Worm (Caenorhabditis elegans) whole organism, late embryonic: ENCODE measurements around the gene nlp-32.

Experiments
- C08G9.2 ChIP-seq: sonication (generic microtip); optimal IDR thresholded peaks from 2 replicates; lab custom pipeline; 2016; ENCODE audit warnings: mild to moderate bottlenecking, missing genetic modification characterization, moderate library complexity, missing compliant biosample characterization
- C38D4.7 ChIP-seq: fragments of 200-800 bp; sonication (Bioruptor generic); optimal IDR thresholded peaks from 2 replicates; lab custom pipeline; 2018; ENCODE audit warnings: mild to moderate bottlenecking, missing genetic modification characterization, moderate library complexity, missing compliant biosample characterization
- K02D7.2 ChIP-seq: sonication (generic microtip); optimal IDR thresholded peaks from 2 replicates; lab custom pipeline; 2017; ENCODE audit warnings: mild to moderate bottlenecking, missing genetic modification characterization, missing compliant biosample characterization
- T23F11.4 ChIP-seq: fragments of 200-800 bp; sonication (Bioruptor generic); optimal IDR thresholded peaks from 2 replicates; lab custom pipeline; 2018; ENCODE audit warnings: mild to moderate bottlenecking, missing genetic modification characterization, missing compliant biosample characterization
- Y22D7AL.16 ChIP-seq: sonication (generic microtip); optimal IDR thresholded peaks from 2 replicates; lab custom pipeline; 2016; ENCODE audit warnings: missing genetic modification characterization, missing compliant biosample characterization
- ahr-1 ChIP-seq: sonication (generic microtip); optimal IDR thresholded peaks from 2 replicates; lab custom pipeline; 2016; ENCODE audit warnings: missing genetic modification characterization, missing compliant biosample characterization
- ama-1 ChIP-seq: fragments of 150-350 bp; optimal IDR thresholded peaks from 2 replicates; lab custom pipeline; 2014
- ceh-18 ChIP-seq: sonication (generic microtip); optimal IDR thresholded peaks from 2 replicates; lab custom pipeline; 2016; ENCODE audit warnings: missing genetic modification characterization, missing compliant biosample characterization
- ceh-24 ChIP-seq: sonication (generic microtip); optimal IDR thresholded peaks from 2 replicates; lab custom pipeline; 2016; ENCODE audit warnings: mild to moderate bottlenecking, missing genetic modification characterization, missing compliant biosample characterization
- ceh-30 ChIP-seq: fragments of 150-350 bp; optimal IDR thresholded peaks from 2 replicates; lab custom pipeline; 2014; ENCODE audit warnings: missing biosample characterization, missing genetic modification characterization
- ceh-34 ChIP-seq: sonication (generic microtip); optimal IDR thresholded peaks from 2 replicates; lab custom pipeline; 2016; ENCODE audit warnings: mild to moderate bottlenecking, missing genetic modification characterization, missing compliant biosample characterization
- dmd-4 ChIP-seq: sonication (generic microtip); optimal IDR thresholded peaks from 2 replicates; lab custom pipeline; 2016; ENCODE audit warnings: borderline replicate concordance, missing genetic modification characterization, missing compliant biosample characterization
- elt-4 ChIP-seq: sonication (generic microtip); optimal IDR thresholded peaks from 2 replicates; lab custom pipeline; 2016; ENCODE audit warnings: missing genetic modification characterization, missing compliant biosample characterization
- ets-4 ChIP-seq: sonication (generic microtip); optimal IDR thresholded peaks from 2 replicates; lab custom pipeline; 2016; ENCODE audit warnings: missing genetic modification characterization, missing compliant biosample characterization
- fax-1 ChIP-seq: sonication (generic microtip); optimal IDR thresholded peaks from 2 replicates; lab custom pipeline; 2016; ENCODE audit warnings: missing genotype, missing genetic modification characterization, missing compliant biosample characterization
- fkh-6 ChIP-seq: sonication (generic microtip); optimal IDR thresholded peaks from 2 replicates; lab custom pipeline; 2016; ENCODE audit warnings: missing genetic modification characterization, missing compliant biosample characterization
- gmeb-2 ChIP-seq: sonication (generic microtip); optimal IDR thresholded peaks from 2 replicates; lab custom pipeline; 2016; ENCODE audit warnings: missing genetic modification characterization, inconsistent platforms, missing compliant biosample characterization
- hlh-13 ChIP-seq: fragments of 200-800 bp; sonication (Bioruptor generic); optimal IDR thresholded peaks from 2 replicates; lab custom pipeline; 2018; ENCODE audit warnings: mild to moderate bottlenecking, missing genetic modification characterization, missing compliant biosample characterization
- hlh-6 ChIP-seq: sonication (generic microtip); optimal IDR thresholded peaks from 2 replicates; lab custom pipeline; 2016; ENCODE audit warnings: missing genotype, missing genetic modification characterization, missing compliant biosample characterization
- lim-6 ChIP-seq: sonication (generic microtip); optimal IDR thresholded peaks from 2 replicates; lab custom pipeline; 2016; ENCODE audit warnings: missing genetic modification characterization, missing compliant biosample characterization
- lin-11 ChIP-seq: fragments of 200-800 bp; sonication (Bioruptor generic); optimal IDR thresholded peaks from 2 replicates; lab custom pipeline; 2018; ENCODE audit warnings: mild to moderate bottlenecking, missing genetic modification characterization, missing compliant biosample characterization
- madf-2 ChIP-seq: sonication (generic microtip); optimal IDR thresholded peaks from 2 replicates; lab custom pipeline; 2017; ENCODE audit warnings: missing genetic modification characterization, missing compliant biosample characterization
- npax-4 ChIP-seq: sonication (generic microtip); optimal IDR thresholded peaks from 2 replicates; lab custom pipeline; 2016; ENCODE audit warnings: missing genetic modification characterization, missing compliant biosample characterization
- pag-3 ChIP-seq: sonication (generic microtip); optimal IDR thresholded peaks from 2 replicates; lab custom pipeline; 2016; ENCODE audit warnings: missing compliant biosample characterization, missing genetic modification characterization, borderline replicate concordance
- pat-9 ChIP-seq: fragments of 200-800 bp; sonication (Bioruptor generic); optimal IDR thresholded peaks from 2 replicates; lab custom pipeline; 2018; ENCODE audit warnings: mild to moderate bottlenecking, missing genetic modification characterization, moderate library complexity, missing compliant biosample characterization
- pha-2 ChIP-seq: sonication (generic microtip); optimal IDR thresholded peaks from 2 replicates; lab custom pipeline; 2017; ENCODE audit warnings: mild to moderate bottlenecking, missing genetic modification characterization, missing compliant biosample characterization
- pqm-1 ChIP-seq: sonication (generic microtip); optimal IDR thresholded peaks from 2 replicates; lab custom pipeline; 2016; ENCODE audit warnings: missing genetic modification characterization, missing compliant biosample characterization
- ref-2 ChIP-seq: sonication (generic microtip); optimal IDR thresholded peaks from 2 replicates; lab custom pipeline; 2016; ENCODE audit warnings: missing genetic modification characterization, missing compliant biosample characterization
- rnt-1 ChIP-seq: sonication (generic microtip); optimal IDR thresholded peaks from 2 replicates; lab custom pipeline; 2016; ENCODE audit warnings: missing genetic modification characterization, missing compliant biosample characterization
- syd-9 ChIP-seq: sonication (generic microtip); optimal IDR thresholded peaks from 2 replicates; lab custom pipeline; 2016; ENCODE audit warnings: mild to moderate bottlenecking, missing genetic modification characterization, moderate library complexity, missing compliant biosample characterization
- tbx-2 ChIP-seq: sonication (generic microtip); optimal IDR thresholded peaks from 2 replicates; lab custom pipeline; 2016; ENCODE audit warnings: missing genetic modification characterization, missing compliant biosample characterization
- tbx-7 ChIP-seq: sonication (generic microtip); optimal IDR thresholded peaks from 2 replicates; lab custom pipeline; 2016; ENCODE audit warnings: missing genotype, missing genetic modification characterization, missing compliant biosample characterization
- ttx-3 ChIP-seq: sonication (generic microtip); optimal IDR thresholded peaks from 2 replicates; lab custom pipeline; 2016; ENCODE audit warnings: missing genetic modification reagents, missing genetic modification characterization, missing compliant biosample characterization
- unc-42 ChIP-seq: sonication (generic microtip); optimal IDR thresholded peaks from 2 replicates; lab custom pipeline; 2016; ENCODE audit warnings: missing genotype, missing genetic modification characterization, missing compliant biosample characterization
- unc-55 ChIP-seq: sonication (generic microtip); optimal IDR thresholded peaks from 2 replicates; lab custom pipeline; 2017; ENCODE audit warnings: missing biosample characterization, missing genetic modification reagents, missing genetic modification characterization
- unc-86 ChIP-seq: sonication (generic microtip); optimal IDR thresholded peaks from 2 replicates; lab custom pipeline; 2016; ENCODE audit warnings: missing genetic modification characterization, missing compliant biosample characterization
- zip-5 ChIP-seq: sonication (generic microtip); optimal IDR thresholded peaks from 2 replicates; lab custom pipeline; 2016; ENCODE audit warnings: missing genetic modification characterization, missing compliant biosample characterization

The nlp-32 gene

DNA sequence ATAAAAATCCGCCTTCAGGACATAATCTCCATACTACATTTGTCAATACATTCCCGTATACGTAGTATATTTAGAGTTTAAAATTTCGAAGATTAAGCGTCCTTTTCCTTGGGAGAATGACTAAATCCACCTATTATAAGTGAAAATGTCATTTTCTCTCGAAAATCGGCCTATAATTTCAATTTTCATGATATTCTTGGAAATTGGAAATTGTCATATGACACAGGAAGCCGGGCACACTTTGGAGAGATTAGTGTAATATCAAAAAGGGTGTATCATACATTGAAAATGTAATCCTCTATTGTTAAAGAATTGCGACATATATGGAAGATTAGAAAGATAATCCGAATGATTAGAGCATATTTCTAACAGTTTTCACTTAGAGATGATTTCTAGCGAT, 3.6 kb downstream of the nlp-32 start:
- TF ChIP-seq zip-5 (tag; lab: Kevin White, UChicago), result no peak
- no peak for TF ChIP-seq rnt-1 (tag; lab: Kevin White, UChicago)

DNA sequence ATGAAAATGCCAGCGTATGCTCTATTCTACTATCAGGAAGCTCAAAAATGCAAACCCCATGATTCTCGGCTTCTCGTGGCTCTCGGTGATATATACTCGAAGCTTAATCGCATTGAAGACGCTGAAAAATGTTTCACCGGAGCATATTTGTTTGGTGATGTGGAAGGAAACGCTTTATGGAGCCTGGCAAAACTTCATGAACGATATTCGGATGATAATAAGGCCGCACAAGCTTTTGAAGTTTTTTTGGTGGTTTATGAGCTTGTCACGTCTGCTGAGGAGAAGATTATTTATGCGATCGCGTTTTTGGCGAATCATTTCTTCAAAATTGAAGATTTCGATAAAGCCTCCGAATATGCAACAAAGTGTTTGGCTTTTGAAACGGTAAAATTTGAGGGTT, 5.1 kb downstream of the nlp-32 start:
- TF ChIP-seq lim-6 (tag; lab: Kevin White, UChicago) (no peak), ets-4 (tag; lab: Kevin White, UChicago) (no peak), pha-2 (tag; lab: Kevin White, UChicago) (no peak), pat-9 (tag; lab: Kevin White, UChicago) (no peak), gmeb-2 (tag; lab: Kevin White, UChicago) (no peak), hlh-13 (GFP tag; lab: Kevin White, UChicago) (no peak), ceh-24 (tag; lab: Kevin White, UChicago) (no peak), fkh-6 (tag; lab: Kevin White, UChicago) (no peak)

DNA sequence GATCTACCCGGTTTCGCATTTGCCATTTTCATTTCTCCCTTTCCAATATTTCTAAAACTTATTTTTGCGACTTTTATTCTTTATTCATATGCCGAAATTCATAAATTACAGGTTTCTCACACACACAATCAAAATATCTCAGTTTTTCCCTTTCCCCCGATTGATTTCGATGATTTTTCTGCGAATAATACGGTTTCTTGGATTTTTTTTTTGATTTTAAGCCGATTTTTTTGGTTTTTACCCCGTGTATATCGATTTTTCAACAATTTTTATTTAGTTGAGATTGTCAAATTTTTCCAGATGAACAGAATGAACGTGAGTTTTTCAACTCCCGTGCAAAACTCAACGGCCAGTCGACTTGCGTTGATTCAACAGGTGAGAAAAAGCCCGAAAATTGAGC, 11.2 kb downstream of the nlp-32 start, which contains the start of gene mat-3:
TSS of gene mat-3 (plus strand) at position 301 of the 400 bp plus-strand sequence.
- TF ChIP-seq T23F11.4 (GFP tag; lab: Kevin White, UChicago) (no peak), ceh-34 (tag; lab: Kevin White, UChicago) (no peak), C38D4.7 (no peak), ahr-1 (tag; lab: Kevin White, UChicago) (no peak), fax-1 (tag; lab: Kevin White, UChicago) (no peak), unc-86 (tag; lab: Kevin White, UChicago) (no peak), unc-55 (GFP tag; lab: Kevin White, UChicago) (no peak), rnt-1 (tag; lab: Kevin White, UChicago) (no peak), pag-3 (tag; lab: Kevin White, UChicago) (no peak), npax-4 (tag; lab: Kevin White, UChicago) (no peak), tbx-2 (tag; lab: Kevin White, UChicago) (no peak)

DNA sequence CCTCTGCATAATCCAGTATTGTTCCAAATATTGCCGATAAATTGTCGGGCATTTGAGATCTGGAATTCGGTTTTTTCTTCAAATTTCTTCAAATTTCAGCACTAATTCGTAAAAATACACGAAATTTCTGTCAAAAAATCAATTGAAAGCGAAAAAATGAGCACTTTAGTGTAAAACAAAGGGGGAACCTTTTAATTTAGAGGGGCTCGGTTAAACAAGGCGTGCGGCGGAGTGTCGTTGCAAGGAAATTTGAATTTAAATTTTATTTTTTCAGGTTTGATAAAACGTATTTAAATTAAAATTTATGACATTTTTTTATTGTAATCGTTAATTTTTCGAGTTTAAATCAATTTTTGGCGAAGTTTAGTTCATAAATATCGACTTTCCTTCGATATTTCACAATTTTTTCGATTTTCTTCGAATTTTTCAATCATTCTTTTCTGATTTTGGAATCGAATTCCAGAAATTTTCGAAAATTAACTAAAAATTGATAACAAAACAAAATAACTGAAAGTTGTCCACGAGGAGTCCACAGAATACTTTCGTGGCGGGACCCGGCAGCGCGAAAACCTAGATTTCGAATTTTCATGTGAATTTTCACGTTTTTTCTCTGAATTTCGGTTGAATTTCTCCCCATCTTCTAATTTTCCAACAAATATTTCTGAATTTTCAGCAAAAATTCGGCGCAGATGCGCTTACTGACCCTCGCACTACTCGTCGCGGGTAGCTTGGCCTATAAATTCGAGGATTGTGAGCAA, 14.5 kb downstream of the nlp-32 start, which contains the start of the genes magu-1 and nemp-1:
TSS of gene magu-1 (minus strand) at position 59 of the 758 bp plus-strand sequence.
TSS of gene nemp-1 (plus strand) at position 674 of the 758 bp plus-strand sequence.
- peak; percentile 9 for TF ChIP-seq unc-42 (tag; lab: Kevin White, UChicago)
- TF ChIP-seq tbx-7, result no peak

DNA sequence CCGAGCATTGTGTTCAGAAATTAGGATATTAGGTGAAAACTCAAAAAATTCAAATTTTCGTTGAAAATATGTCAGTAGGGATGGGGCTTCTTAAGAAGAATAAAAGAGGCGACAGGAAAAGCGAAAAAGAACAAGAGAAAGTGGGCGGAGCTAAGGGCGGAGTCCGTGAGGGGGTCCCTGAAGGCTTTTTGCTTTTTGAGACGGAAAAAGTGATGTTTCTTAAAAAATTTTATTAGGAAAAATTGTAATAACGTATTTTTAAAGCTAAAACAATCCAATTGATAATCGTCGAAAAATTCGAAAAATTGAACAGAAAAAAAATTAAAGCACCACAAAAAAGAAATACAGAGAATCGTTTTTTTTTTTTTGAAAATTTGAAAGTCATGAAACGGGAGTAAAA, 22.6 kb downstream of the nlp-32 start, which contains the start of gene Y55B1BR.6:
TSS of gene Y55B1BR.6 (minus strand) at position 101 of the 400 bp plus-strand sequence.
- TF ChIP-seq elt-4 (tag; lab: Kevin White, UChicago) (no peak), syd-9 (tag; lab: Kevin White, UChicago) (no peak), C08G9.2 (tag; lab: Kevin White, UChicago) (no peak), dmd-4 (no peak), madf-2 (tag; lab: Kevin White, UChicago) (no peak), ceh-18 (tag; lab: Kevin White, UChicago) (no peak), Y22D7AL.16 (tag; lab: Kevin White, UChicago) (no peak), pqm-1 (tag; lab: Kevin White, UChicago) (no peak), T23F11.4 (GFP tag; lab: Kevin White, UChicago) (no peak), hlh-6 (tag; lab: Kevin White, UChicago) (no peak), ttx-3 (tag; lab: Kevin White, UChicago) (no peak), ceh-30 (tag; lab: Kevin White, UChicago) (no peak), pag-3 (tag; lab: Kevin White, UChicago) (no peak), K02D7.2 (no peak), lin-11 (tag; lab: Kevin White, UChicago) (no peak), ref-2 (no peak), ama-1 (lab: Kevin White, UChicago) (no peak), zip-5 (tag; lab: Kevin White, UChicago) (no peak)
